Worm (Caenorhabditis elegans) whole organism, L4 larva: ENCODE data around the gene ZK380.4.

Experiments
- F26F4.8 ChIP-seq: fragments of 200-800 bp; sonication (Bioruptor generic); conservative IDR thresholded peaks from 2 replicates; pipeline ENCODE4 v1.3.6; 2022; ENCODE audit warnings: missing genetic modification characterization, missing compliant biosample characterization
- F44E2.7 ChIP-seq: fragments of 200-800 bp; sonication (Bioruptor generic); IDR thresholded peaks from 2 replicates; pipeline ENCODE4 v2.1.2; 2022; ENCODE audit warnings: missing genetic modification characterization, missing compliant biosample characterization
- F49E8.2 ChIP-seq: sonication (generic microtip); optimal IDR thresholded peaks from 2 replicates; lab custom pipeline; 2016; ENCODE audit warnings: missing compliant biosample characterization, mild to moderate bottlenecking, missing genetic modification characterization, borderline replicate concordance
- R02D3.7 ChIP-seq: fragments of 150-350 bp; sonication (generic microtip); optimal IDR thresholded peaks from 3 replicates; lab custom pipeline; 2014; ENCODE audit warnings: missing biosample characterization, missing genetic modification characterization
- Y105C5A.15 ChIP-seq: fragments of 200-800 bp; sonication (Bioruptor generic); IDR thresholded peaks from 2 replicates; pipeline ENCODE4 v1.3.6; 2022; ENCODE audit warnings: missing genetic modification characterization, missing compliant biosample characterization
- Y48G9A.11 ChIP-seq: fragments of 200-800 bp; sonication (Bioruptor generic); IDR thresholded peaks from 2 replicates; pipeline ENCODE4 v1.3.6; 2022; ENCODE audit warnings: missing genetic modification reagents, missing genetic modification characterization, missing compliant biosample characterization
- Y5F2A.4 ChIP-seq: fragments of 200-800 bp; sonication (Bioruptor generic); optimal IDR thresholded peaks from 2 replicates; lab custom pipeline; 2018; ENCODE audit warnings: mild to moderate bottlenecking, missing genetic modification characterization, missing compliant biosample characterization
- Y75B8A.6 ChIP-seq: fragments of 200-800 bp; sonication (Bioruptor generic); IDR thresholded peaks from 2 replicates; pipeline ENCODE4 v1.3.6; 2022; ENCODE audit warnings: missing genetic modification reagents, missing genetic modification characterization, missing compliant biosample characterization
- ZK337.2 ChIP-seq: fragments of 200-800 bp; sonication (Bioruptor generic); IDR thresholded peaks from 2 replicates; pipeline ENCODE4 v1.3.6; 2022; ENCODE audit warnings: missing genetic modification reagents, missing genetic modification characterization, missing compliant biosample characterization
- ama-1 ChIP-seq: fragments of 150-350 bp; optimal IDR thresholded peaks from 2 replicates; lab custom pipeline; 2014; ENCODE audit warnings: inconsistent platforms, mixed read lengths
- arid-1 ChIP-seq: fragments of 200-800 bp; sonication (Bioruptor generic); conservative IDR thresholded peaks from 2 replicates; pipeline ENCODE4 v1.3.6; 2022; ENCODE audit warnings: missing genetic modification reagents, missing genetic modification characterization, missing compliant biosample characterization
- attf-4 ChIP-seq: sonication (generic microtip); optimal IDR thresholded peaks from 3 replicates; lab custom pipeline; 2017; ENCODE audit warnings: missing biosample characterization, missing genetic modification characterization
- ceh-20 ChIP-seq: fragments of 200-800 bp; sonication (Bioruptor generic); IDR thresholded peaks from 2 replicates; pipeline ENCODE4 v1.3.6; 2022; ENCODE audit warnings: missing genetic modification reagents, missing genetic modification characterization, missing compliant biosample characterization
- ceh-32 ChIP-seq: sonication (generic microtip); optimal IDR thresholded peaks from 2 replicates; lab custom pipeline; 2016; ENCODE audit warnings: mild to moderate bottlenecking, missing genetic modification characterization, missing compliant biosample characterization; ENCODE audit not compliant: poor library complexity
- ceh-44 ChIP-seq: fragments of 200-800 bp; sonication (Bioruptor generic); IDR thresholded peaks from 2 replicates; pipeline ENCODE4 v1.3.6; 2022; ENCODE audit warnings: missing genetic modification reagents, missing genetic modification characterization, missing compliant biosample characterization
- cey-2 ChIP-seq: sonication (generic microtip); optimal IDR thresholded peaks from 3 replicates; lab custom pipeline; 2017; ENCODE audit warnings: missing genetic modification characterization, mild to moderate bottlenecking, missing compliant biosample characterization, antibody characterized with exemption, borderline replicate concordance; ENCODE audit not compliant: insufficient read depth
- ctbp-1 ChIP-seq: fragments of 200-800 bp; sonication (Bioruptor generic); IDR thresholded peaks from 2 replicates; pipeline ENCODE4 v1.3.6; 2022; ENCODE audit warnings: missing genetic modification reagents, missing genetic modification characterization, missing compliant biosample characterization
- daf-19 ChIP-seq: fragments of 200-800 bp; sonication (Bioruptor generic); conservative IDR thresholded peaks from 2 replicates; pipeline ENCODE4 v1.3.6; 2022; ENCODE audit warnings: missing genetic modification characterization, missing compliant biosample characterization
- dmd-8 ChIP-seq: fragments of 200-800 bp; sonication (Bioruptor generic); IDR thresholded peaks from 2 replicates; pipeline ENCODE4 v1.3.6; 2022; ENCODE audit warnings: missing genetic modification characterization, missing compliant biosample characterization
- dmd-9 ChIP-seq: fragments of 200-800 bp; sonication (Bioruptor generic); IDR thresholded peaks from 2 replicates; pipeline ENCODE4 v1.3.6; 2022; ENCODE audit warnings: missing genetic modification reagents, missing genetic modification characterization, missing compliant biosample characterization
- duxl-1 ChIP-seq: sonication (generic microtip); optimal IDR thresholded peaks from 2 replicates; lab custom pipeline; 2016; ENCODE audit warnings: mild to moderate bottlenecking, missing genetic modification characterization, moderate library complexity, missing compliant biosample characterization; ENCODE audit not compliant: poor library complexity
- fkh-10 ChIP-seq: fragments of 150-350 bp; optimal IDR thresholded peaks from 2 replicates; lab custom pipeline; 2014; ENCODE audit warnings: missing biosample characterization, missing genetic modification reagents, missing genetic modification characterization
- fos-1 ChIP-seq: fragments of 150-350 bp; optimal IDR thresholded peaks from 2 replicates; lab custom pipeline; 2014; ENCODE audit warnings: missing biosample characterization, missing genetic modification characterization
- gei-8 ChIP-seq: fragments of 200-800 bp; sonication (Bioruptor generic); optimal IDR thresholded peaks from 2 replicates; lab custom pipeline; 2018; ENCODE audit warnings: mild to moderate bottlenecking, missing genetic modification characterization, missing compliant biosample characterization
- hif-1 ChIP-seq, 2 experiments: sonication (generic microtip); optimal IDR thresholded peaks; 2 replicates each; lab custom pipeline; 2016 to 2017; ENCODE audit warnings: missing compliant biosample characterization in 2 of 2, missing genetic modification characterization in 2 of 2, missing genetic modification reagents in 2 of 2, missing genotype in 2 of 2, mild to moderate bottlenecking in 1 of 2
- lim-7 ChIP-seq: fragments of 200-800 bp; sonication (Bioruptor generic); IDR thresholded peaks from 2 replicates; pipeline ENCODE4 v1.3.6; 2022; ENCODE audit warnings: missing genetic modification characterization, missing compliant biosample characterization
- lin-39 ChIP-seq: fragments of 150-350 bp; optimal IDR thresholded peaks from 2 replicates; lab custom pipeline; 2014; ENCODE audit warnings: missing biosample characterization, missing genetic modification reagents, missing genetic modification characterization
- lir-3 ChIP-seq: sonication (generic microtip); optimal IDR thresholded peaks from 2 replicates; lab custom pipeline; 2016; ENCODE audit warnings: mild to moderate bottlenecking, missing genetic modification characterization, missing compliant biosample characterization
- madf-9 ChIP-seq: fragments of 200-800 bp; sonication (Bioruptor generic); conservative IDR thresholded peaks from 2 replicates; pipeline ENCODE4 v1.3.6; 2022; ENCODE audit warnings: missing genetic modification reagents, missing genetic modification characterization, missing compliant biosample characterization
- mep-1 ChIP-seq: fragments of 150-350 bp; sonication (generic microtip); optimal IDR thresholded peaks from 3 replicates; lab custom pipeline; 2014; ENCODE audit warnings: missing biosample characterization, missing genetic modification characterization
- mes-2 ChIP-seq: sonication (generic microtip); optimal IDR thresholded peaks from 2 replicates; lab custom pipeline; 2016; ENCODE audit warnings: missing genotype, mild to moderate bottlenecking, missing genetic modification characterization, missing compliant biosample characterization; ENCODE audit not compliant: poor library complexity, severe bottlenecking
- mxl-2 ChIP-seq: fragments of 200-800 bp; sonication (Bioruptor generic); conservative IDR thresholded peaks from 2 replicates; pipeline ENCODE4 v1.3.6; 2022; ENCODE audit warnings: missing genetic modification reagents, missing genetic modification characterization, missing compliant biosample characterization
- nhr-111 ChIP-seq: fragments of 200-800 bp; sonication (Bioruptor generic); optimal IDR thresholded peaks from 2 replicates; lab custom pipeline; 2018; ENCODE audit warnings: mild to moderate bottlenecking, missing genetic modification characterization, missing compliant biosample characterization
- nhr-25 ChIP-seq: sonication (generic microtip); optimal IDR thresholded peaks from 2 replicates; lab custom pipeline; 2017; ENCODE audit warnings: missing genetic modification characterization, mild to moderate bottlenecking, missing compliant biosample characterization, antibody characterized with exemption, moderate library complexity, borderline replicate concordance; ENCODE audit not compliant: insufficient read depth
- nhr-76 ChIP-seq: fragments of 150-350 bp; optimal IDR thresholded peaks from 2 replicates; lab custom pipeline; 2014; ENCODE audit warnings: missing biosample characterization, missing genetic modification characterization
- nhr-77 ChIP-seq: fragments of 150-350 bp; optimal IDR thresholded peaks from 2 replicates; lab custom pipeline; 2014; ENCODE audit warnings: missing biosample characterization, missing genetic modification characterization
- pha-4 ChIP-seq, 2 experiments: fragments of 150-350 bp in 1 of 2; fragments of 200-800 bp in 1 of 2; sonication (Bioruptor generic) in 1 of 2; IDR thresholded peaks in 1 of 2; optimal IDR thresholded peaks in 1 of 2; 2 replicates each; pipeline versions ENCODE4 v1.3.6 to Lab custom; 2014 to 2022; ENCODE audit warnings: missing genetic modification characterization in 2 of 2, missing genetic modification reagents in 2 of 2, missing biosample characterization in 1 of 2, missing compliant biosample characterization in 1 of 2
- pqm-1 ChIP-seq: sonication (generic microtip); optimal IDR thresholded peaks from 2 replicates; lab custom pipeline; 2017; ENCODE audit warnings: missing biosample characterization, missing genetic modification characterization
- rbr-2 ChIP-seq: sonication (generic microtip); optimal IDR thresholded peaks from 2 replicates; lab custom pipeline; 2016; ENCODE audit warnings: missing genotype, missing genetic modification characterization, missing compliant biosample characterization
- saeg-2 ChIP-seq: fragments of 200-800 bp; sonication (Bioruptor generic); IDR thresholded peaks from 2 replicates; pipeline ENCODE4 v1.3.6; 2022; ENCODE audit warnings: missing genetic modification reagents, missing genetic modification characterization, missing compliant biosample characterization
- snpc-1.2 ChIP-seq: fragments of 200-800 bp; sonication (Bioruptor generic); IDR thresholded peaks from 2 replicates; pipeline ENCODE4 v1.3.6; 2022; ENCODE audit warnings: missing genetic modification reagents, missing genetic modification characterization, missing compliant biosample characterization
- spr-1 ChIP-seq: sonication (generic microtip); optimal IDR thresholded peaks from 2 replicates; lab custom pipeline; 2016; ENCODE audit warnings: mild to moderate bottlenecking, missing genetic modification characterization, missing compliant biosample characterization
- spr-3 ChIP-seq: fragments of 200-800 bp; sonication (Bioruptor generic); optimal IDR thresholded peaks from 2 replicates; lab custom pipeline; 2018; ENCODE audit warnings: mild to moderate bottlenecking, missing genetic modification characterization, missing compliant biosample characterization
- unc-62 ChIP-seq, 3 experiments: fragments of 150-350 bp in 1 of 3; sonication (generic microtip); optimal IDR thresholded peaks in 2 of 3; peaks in 1 of 3; 1 replicate in 1 of 3; 2 replicates in 2 of 3; lab custom pipeline; 2014 to 2017; ENCODE audit warnings: missing biosample characterization in 3 of 3, missing genetic modification characterization in 3 of 3, missing genetic modification reagents in 3 of 3, missing genotype in 1 of 3
- vab-7 ChIP-seq: fragments of 200-800 bp; sonication (Bioruptor generic); IDR thresholded peaks from 2 replicates; pipeline ENCODE4 v1.3.6; 2022; ENCODE audit warnings: missing genetic modification reagents, missing genetic modification characterization, missing compliant biosample characterization
- zfp-3 ChIP-seq: fragments of 200-800 bp; sonication (Bioruptor generic); conservative IDR thresholded peaks from 2 replicates; pipeline ENCODE4 v1.3.6; 2022; ENCODE audit warnings: missing genetic modification reagents, missing genetic modification characterization, missing compliant biosample characterization
- ztf-11 ChIP-seq: fragments of 150-350 bp; optimal IDR thresholded peaks from 2 replicates; lab custom pipeline; 2014; ENCODE audit warnings: missing biosample characterization, missing genetic modification characterization
- ztf-7 ChIP-seq: fragments of 150-350 bp; optimal IDR thresholded peaks from 2 replicates; lab custom pipeline; 2014; ENCODE audit warnings: missing biosample characterization, missing genetic modification characterization

ZK380.4 gene

DNA sequence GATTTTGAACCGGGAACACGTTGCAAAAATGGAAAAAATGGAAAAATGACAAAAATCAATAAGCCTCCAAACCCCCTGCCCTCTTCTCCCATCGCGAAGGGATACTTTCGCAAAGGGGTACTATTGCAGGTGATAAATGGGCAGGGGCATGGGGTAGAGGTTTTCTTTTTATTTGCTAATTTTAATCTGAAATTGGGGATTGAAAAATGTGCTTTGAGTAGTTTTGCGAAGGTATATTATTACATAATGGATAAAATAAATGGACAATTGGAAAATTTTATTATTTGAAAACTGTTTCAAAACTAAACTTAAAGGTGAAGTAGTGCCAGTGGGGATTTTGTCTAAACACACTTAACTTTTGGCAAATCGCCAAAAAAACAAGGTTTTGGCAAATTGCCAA lies 24.8 kb downstream of the ZK380.4 start (continued):
- TF ChIP-seq pha-4 (GFP tag; IDR thresholded peaks at IDR 0.05; lab: Robert Waterston, UW) (peak; percentile 94), pha-4 (tag; optimal IDR thresholded peaks at IDR 0.05; lab: Kevin White, UChicago) (peak; percentile 85), mxl-2 (peak; percentile 76; the same call in 1 of the 2 replicates), zfp-3 (peak; percentile 96), R02D3.7 (tag; lab: Kevin White, UChicago) (no peak), madf-9 (GFP tag; lab: Robert Waterston, UW) (peak; percentile 97), ceh-20 (GFP tag; lab: Robert Waterston, UW) (peak; percentile 97), nhr-111 (GFP tag; lab: Kevin White, UChicago) (no peak), nhr-76 (tag; lab: Kevin White, UChicago) (peak; percentile 78), gei-8 (peak; percentile 86), ceh-32 (tag; lab: Kevin White, UChicago) (peak; percentile 86), ztf-7 (tag; lab: Kevin White, UChicago) (peak; percentile 89), ztf-11 (tag; lab: Kevin White, UChicago) (peak; percentile 40), saeg-2 (GFP tag; lab: Robert Waterston, UW) (peak; percentile 95), unc-62 (GFP tag; optimal IDR thresholded peaks at IDR 0.05 in 1 of 2; lab: Kevin White, UChicago) (peak; percentile 79 to 99), unc-62 (tag; optimal IDR thresholded peaks at IDR 0.05; lab: Kevin White, UChicago) (peak; percentile 88), ctbp-1 (peak; percentile 96), hif-1 (tag; optimal IDR thresholded peaks at IDR 0.05; lab: Kevin White, UChicago) (peak; percentile 70 to 71), rbr-2 (tag; lab: Kevin White, UChicago) (peak; percentile 98), F26F4.8 (GFP tag; lab: Robert Waterston, UW) (no peak), Y75B8A.6 (GFP tag; lab: Robert Waterston, UW) (peak; percentile 91), F49E8.2 (no peak), Y48G9A.11 (no peak), duxl-1 (peak; percentile 99), spr-3 (GFP tag; lab: Kevin White, UChicago) (peak; percentile 96), ZK337.2 (GFP tag; lab: Robert Waterston, UW) (no peak), lir-3 (peak; percentile 91), arid-1 (GFP tag; lab: Robert Waterston, UW) (peak; percentile 83), ceh-44 (GFP tag; lab: Robert Waterston, UW) (no peak), cey-2 (no peak), ama-1 (lab: Kevin White, UChicago) (no peak), mep-1 (tag; lab: Kevin White, UChicago) (peak; percentile 99), F44E2.7 (GFP tag; lab: Robert Waterston, UW) (0 out of 2 replicates have a peak, but pooled peaks have one; percentile 32), spr-1 (tag; lab: Kevin White, UChicago) (peak; percentile 96), pqm-1 (tag; lab: Kevin White, UChicago) (peak; percentile 40), dmd-9 (peak; percentile 79), Y5F2A.4 (GFP tag; lab: Kevin White, UChicago) (peak; percentile 94), fos-1 (peak; percentile 94), lim-7 (GFP tag; lab: Robert Waterston, UW) (peak; percentile 75), daf-19 (GFP tag; lab: Robert Waterston, UW) (no peak), attf-4 (tag; lab: Kevin White, UChicago) (peak; percentile 28), fkh-10 (GFP tag; lab: Kevin White, UChicago) (peak; percentile 95), lin-39 (tag; lab: Kevin White, UChicago) (no peak), nhr-25 (tag; lab: Kevin White, UChicago) (peak; percentile 53), Y105C5A.15 (GFP tag; lab: Robert Waterston, UW) (0 out of 2 replicates have a peak, but pooled peaks have one; percentile 64), vab-7 (GFP tag; lab: Robert Waterston, UW) (peak; percentile 96), mes-2 (tag; lab: Kevin White, UChicago) (peak; percentile 98), nhr-77 (tag; lab: Kevin White, UChicago) (peak; percentile 99), snpc-1.2 (no peak; the same call in 1 of the 2 replicates), dmd-8 (GFP tag; lab: Robert Waterston, UW) (no peak)
